Fruit fly (Drosophila melanogaster): ENCODE data around the gene CG14411.

Gene CG14411

DNA sequence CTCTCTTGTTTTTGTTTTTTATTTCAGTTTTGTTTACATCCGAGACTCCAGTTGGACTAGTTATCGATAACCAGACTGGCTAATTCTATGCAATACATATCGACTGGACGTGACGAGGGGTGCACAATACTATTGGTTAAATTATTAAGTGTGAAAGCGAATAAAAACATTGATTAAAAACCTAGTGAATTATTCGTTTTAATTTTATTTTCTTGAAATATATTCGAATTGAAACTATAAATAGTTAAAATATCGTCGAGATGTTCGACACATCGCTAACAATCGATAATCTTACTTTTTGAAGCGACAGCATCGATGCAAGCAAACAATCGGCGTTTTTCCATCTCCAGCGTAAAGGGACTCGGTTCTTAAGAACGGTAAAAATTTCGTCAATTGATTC, 6.6 kb downstream of the CG14411 start, which contains the start of the genes CG32590 and Flo2 (continued):
- TF ChIP-seq jumu (GFP tag; optimal IDR thresholded peaks at IDR 0.05), result peak; percentile 67
- TF ChIP-seq Fer2 (tag; optimal IDR thresholded peaks at IDR 0.05), result peak; percentile 69
- TF ChIP-seq ase (GFP tag; IDR thresholded peaks at IDR 0.05), result peak; percentile 79
- no peak for TF ChIP-seq sr (GFP tag; IDR thresholded peaks at IDR 0.05)
- peak; percentile 25 for TF ChIP-seq CG6683 (GFP tag; optimal IDR thresholded peaks at IDR 0.05)
- TF ChIP-seq CG13624 (GFP tag; optimal IDR thresholded peaks at IDR 0.05), result peak; percentile 63
- no peak for TF ChIP-seq bowl (GFP tag; IDR thresholded peaks at IDR 0.05)
- TF ChIP-seq CG3995 (GFP tag; optimal IDR thresholded peaks at IDR 0.05), result peak; percentile 3
- TF ChIP-seq lab (GFP tag; optimal IDR thresholded peaks at IDR 0.05), result peak; percentile 78
- peak; percentile 70 for TF ChIP-seq CG13894 (tag; optimal IDR thresholded peaks at IDR 0.05)
- peak; percentile 50 for TF ChIP-seq CG4820 (GFP tag; optimal IDR thresholded peaks at IDR 0.05)
- TF ChIP-seq grn (GFP tag; optimal IDR thresholded peaks at IDR 0.05), result no peak
- TF ChIP-seq CG1832 (GFP tag; optimal IDR thresholded peaks at IDR 0.05), result no peak
- TF ChIP-seq Mes4 (GFP tag; optimal IDR thresholded peaks at IDR 0.05), result peak; percentile 54
- peak; percentile 38 for TF ChIP-seq Oli (tag; optimal IDR thresholded peaks at IDR 0.05)
- peak; percentile 63 for TF ChIP-seq repo (GFP tag; optimal IDR thresholded peaks at IDR 0.05)
- TF ChIP-seq zfh2 (GFP tag; optimal IDR thresholded peaks at IDR 0.05), result peak; percentile 77
- peak; percentile 53 for TF ChIP-seq CG11504 (tag; optimal IDR thresholded peaks at IDR 0.05)
- peak; percentile 73 for TF ChIP-seq zen (tag; optimal IDR thresholded peaks at IDR 0.05)
- no peak for TF ChIP-seq Hey (tag; optimal IDR thresholded peaks at IDR 0.05)
- TF ChIP-seq Atf3 (GFP tag; optimal IDR thresholded peaks at IDR 0.05), result peak; percentile 36
- TF ChIP-seq CG6854 (GFP tag; optimal IDR thresholded peaks at IDR 0.05), result no peak
- no peak for TF ChIP-seq CG4360 (GFP tag; IDR thresholded peaks at IDR 0.05)
- TF ChIP-seq lmd (GFP tag; IDR thresholded peaks at IDR 0.05), result peak; percentile 76
- TF ChIP-seq NC2α (GFP tag; optimal IDR thresholded peaks at IDR 0.05), result peak; percentile 24
- TF ChIP-seq CG18619 (GFP tag; optimal IDR thresholded peaks at IDR 0.05), result peak; percentile 30
- peak; percentile 63; the same call in 1 of the 2 replicates for TF ChIP-seq klu (GFP tag; IDR thresholded peaks at IDR 0.05)
- TF ChIP-seq stc (GFP tag; IDR thresholded peaks at IDR 0.05), result peak; percentile 62; the same call in 1 of the 2 replicates
- TF ChIP-seq Hmr (GFP tag; optimal IDR thresholded peaks at IDR 0.05), result peak; percentile 77
- TF ChIP-seq Lhr (GFP tag; optimal IDR thresholded peaks at IDR 0.05), result peak; percentile 52
- peak; percentile 71 for TF ChIP-seq HLH3B (GFP tag; IDR thresholded peaks at IDR 0.05)
- TF ChIP-seq C15 (GFP tag; IDR thresholded peaks at IDR 0.05), result peak; percentile 72; the same call in 1 of the 3 replicates
- TF ChIP-seq bsh (GFP tag; optimal IDR thresholded peaks at IDR 0.05), result peak in 1 of 2 experiments; percentile 76
- 0 out of 2 replicates have a peak, but pooled peaks have one; percentile 25 for TF ChIP-seq onecut (GFP tag; IDR thresholded peaks at IDR 0.05)
- TF ChIP-seq gro (GFP tag; optimal IDR thresholded peaks at IDR 0.05), result peak; percentile 69
- peak; percentile 30 for TF ChIP-seq CG7556 (GFP tag; optimal IDR thresholded peaks at IDR 0.05)
- no peak for TF ChIP-seq CG15011 (GFP tag; optimal IDR thresholded peaks at IDR 0.05)
- peak; percentile 84 for TF ChIP-seq pho (GFP tag; optimal IDR thresholded peaks at IDR 0.05)
- peak; percentile 98 for TF ChIP-seq Dll (GFP tag; IDR thresholded peaks at IDR 0.05; ENCODE audit: partially characterized antibody)
- TF ChIP-seq Atf6 (GFP tag; IDR thresholded peaks at IDR 0.05), result peak; percentile 83
- TF ChIP-seq CG15269 (tag; optimal IDR thresholded peaks at IDR 0.05), result peak; percentile 74
- no peak for TF ChIP-seq CG11696 (GFP tag; IDR thresholded peaks at IDR 0.05)
- peak; percentile 48 for TF ChIP-seq CG5245 (GFP tag; optimal IDR thresholded peaks at IDR 0.05)
- peak; percentile 73; the same call in 2 of the 3 replicates for TF ChIP-seq H15 (GFP tag; IDR thresholded peaks at IDR 0.05)
- peak; percentile 57 for TF ChIP-seq CG8944 (GFP tag; optimal IDR thresholded peaks at IDR 0.05)
- peak; percentile 66; the same call in 1 of the 2 replicates for TF ChIP-seq ap (GFP tag; IDR thresholded peaks at IDR 0.05)
- TF ChIP-seq dmrt99B (tag; optimal IDR thresholded peaks at IDR 0.05), result peak; percentile 54
- peak; percentile 53 for TF ChIP-seq tap (tag; optimal IDR thresholded peaks at IDR 0.05)
- peak; percentile 66 for TF ChIP-seq CG12155 (GFP tag; optimal IDR thresholded peaks at IDR 0.05)
- peak; percentile 78 for TF ChIP-seq CG7372 (GFP tag; IDR thresholded peaks at IDR 0.05)
- TF ChIP-seq CG11456 (GFP tag; IDR thresholded peaks at IDR 0.05), result peak; percentile 80
